Worm (Caenorhabditis elegans): Measurements from ENCODE around the gene ugt-4.

DNA sequence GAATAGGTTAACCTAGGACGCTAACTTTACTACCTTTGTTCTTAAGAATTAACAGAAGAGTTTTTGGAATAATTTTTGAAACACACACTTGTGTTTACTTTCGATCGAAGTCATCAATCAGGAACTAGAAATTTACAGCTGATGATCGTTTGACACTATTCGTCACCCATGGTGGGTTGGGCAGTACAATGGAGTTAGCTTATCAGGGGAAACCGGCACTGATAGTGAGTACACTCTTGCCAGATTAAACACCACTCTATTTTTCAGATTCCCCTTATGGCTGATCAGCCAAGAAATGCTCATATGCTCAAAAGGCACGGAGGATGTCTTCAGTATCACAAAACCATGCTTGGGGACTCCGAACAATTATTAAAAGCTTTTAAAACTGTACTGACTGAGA lies 26.9 kb upstream of the ugt-4 start:
- TF ChIP-seq sox-2 (GFP tag; IDR thresholded peaks at IDR 0.05) (no peak), K02D7.2 (tag; optimal IDR thresholded peaks at IDR 0.05) (no peak), zip-5 (tag; optimal IDR thresholded peaks at IDR 0.05) (no peak), dmd-4 (tag; optimal IDR thresholded peaks at IDR 0.05; ENCODE audit: borderline replicate concordance) (no peak), dve-1 (tag; optimal IDR thresholded peaks at IDR 0.05) (no peak), pha-4 (tag; optimal IDR thresholded peaks at IDR 0.05) (no peak), elt-2 (tag; optimal IDR thresholded peaks at IDR 0.05) (peak; percentile 61), fkh-10 (GFP tag; optimal IDR thresholded peaks at IDR 0.05) (no peak), pqm-1 (tag; optimal IDR thresholded peaks at IDR 0.05) (no peak), hlh-30 (tag; optimal IDR thresholded peaks at IDR 0.05; ENCODE audit: insufficient read depth) (no peak)
